Worm (Caenorhabditis elegans) whole organism, L4/young adult: ENCODE results near the gene ugt-33.

Experiments used
- W03F9.2 ChIP-seq: fragments of 150-350 bp; optimal IDR thresholded peaks from 2 replicates; lab custom pipeline; 2014; ENCODE audit warnings: missing biosample characterization, missing genetic modification characterization
- dao-5 ChIP-seq: sonication (generic microtip); optimal IDR thresholded peaks from 2 replicates; lab custom pipeline; 2016; ENCODE audit warnings: missing genotype, missing genetic modification characterization, moderate library complexity, missing compliant biosample characterization
- him-1 ChIP-seq: sonication (generic microtip); optimal IDR thresholded peaks from 2 replicates; lab custom pipeline; 2016; ENCODE audit warnings: missing genotype, missing genetic modification reagents, missing genetic modification characterization, missing compliant biosample characterization

DNA sequence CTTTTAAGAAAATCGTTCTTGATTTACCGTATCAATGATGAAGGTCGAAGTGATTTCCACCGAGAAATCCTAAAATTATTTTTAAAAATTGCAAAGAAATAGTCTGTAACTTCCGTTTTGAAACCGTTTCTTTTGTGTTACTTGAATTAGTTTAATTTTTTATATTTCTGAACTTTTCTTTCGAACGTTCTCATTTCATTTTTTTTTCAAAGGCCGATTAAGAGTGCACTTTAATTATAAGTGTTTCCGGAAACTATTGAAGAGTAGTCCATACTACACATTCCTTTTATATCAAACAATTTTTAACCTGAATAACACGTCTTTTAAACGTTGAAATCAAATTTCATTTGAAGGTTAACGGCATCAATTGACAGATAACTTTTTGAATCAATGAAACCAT lies 25.6 kb upstream of the ugt-33 start:
- no peak for TF ChIP-seq dao-5 (tag; lab: Kevin White, UChicago)
- TF ChIP-seq him-1 (tag; lab: Kevin White, UChicago) = no peak
- no peak for TF ChIP-seq W03F9.2 (tag; lab: Kevin White, UChicago)
